Worm (Caenorhabditis elegans): Measurements from ENCODE around the gene F56D5.3.

F56D5.3 gene

DNA sequence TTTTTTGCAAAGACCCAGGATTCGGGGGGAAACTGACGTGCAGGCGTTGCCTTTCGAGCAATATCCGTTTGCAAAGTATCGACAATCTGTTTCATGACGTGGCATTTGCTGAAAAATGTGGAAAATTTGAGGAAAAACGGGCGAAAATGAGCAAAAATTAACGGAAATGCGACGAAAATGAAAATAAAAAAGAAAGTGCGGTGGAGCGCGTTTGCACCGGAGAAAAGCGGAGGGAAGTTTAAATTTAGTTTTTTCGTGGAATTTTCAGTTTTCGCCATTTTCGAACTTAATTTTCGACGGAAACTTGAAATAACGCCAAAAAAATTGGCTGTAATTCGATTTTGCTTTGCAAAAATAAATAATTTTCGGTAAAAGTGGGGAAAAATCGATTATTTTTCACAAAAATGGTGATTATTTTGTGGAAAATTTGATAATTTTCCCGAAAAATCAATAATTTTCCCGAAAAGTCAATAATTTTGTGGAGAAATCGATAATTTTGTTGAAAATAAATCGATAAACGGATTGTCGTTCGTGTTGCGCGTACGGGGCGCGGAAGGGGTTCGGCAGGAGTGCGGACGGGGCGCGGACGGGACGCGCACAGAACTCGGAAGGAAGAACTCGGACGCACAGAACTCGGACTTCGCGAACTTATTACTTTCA, 6.5 kb downstream of the F56D5.3 start:
- TF ChIP-seq lin-38 (GFP tag; IDR thresholded peaks at IDR 0.05), result peak; percentile 97
- peak in 1 of 2 experiments; percentile 23 for TF ChIP-seq unc-62 (GFP tag; optimal IDR thresholded peaks at IDR 0.05 in 1 of 2)
- TF ChIP-seq unc-62 (tag; optimal IDR thresholded peaks at IDR 0.05), result no peak
- TF ChIP-seq set-16 (GFP tag; IDR thresholded peaks at IDR 0.05), result peak; percentile 46; the same call in 1 of the 2 replicates
- peak; percentile 79 for TF ChIP-seq dpl-1 (GFP tag; optimal IDR thresholded peaks at IDR 0.05)
- peak; percentile 75 for TF ChIP-seq ceh-28 (tag; optimal IDR thresholded peaks at IDR 0.05)
- TF ChIP-seq zfp-3 (GFP tag; conservative IDR thresholded peaks at IDR 0.05), result no peak
- no peak for TF ChIP-seq lin-15B (tag; optimal IDR thresholded peaks at IDR 0.05)

DNA sequence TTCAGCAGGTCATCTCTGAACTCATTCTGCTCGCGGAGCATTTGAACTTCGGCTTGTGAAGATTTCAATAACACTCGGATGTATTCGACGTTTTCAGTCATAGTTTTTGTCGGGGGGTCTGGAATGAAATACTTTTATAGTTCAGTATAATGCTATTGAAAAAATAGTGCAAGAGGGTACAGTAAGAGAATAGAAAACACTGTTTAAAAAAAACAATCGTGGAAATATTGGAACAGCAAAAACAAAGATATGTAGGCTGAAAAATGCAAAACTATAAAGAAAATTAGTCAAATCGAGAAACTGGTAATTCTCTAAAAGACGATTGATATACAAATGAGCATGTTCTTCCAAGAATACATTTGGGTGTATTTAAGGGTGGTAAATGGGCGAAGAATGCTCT, 10.6 kb downstream of the F56D5.3 start, which contains the start of gene F56D5.5:
Gene F56D5.5 (minus strand): TSS at position 101 of the 400 bp plus-strand sequence.
- TF ChIP-seq lin-39 (tag; optimal IDR thresholded peaks at IDR 0.05) (no peak), nhr-42 (GFP tag; IDR thresholded peaks at IDR 0.05) (no peak), ces-1 (GFP tag; optimal IDR thresholded peaks at IDR 0.05) (no peak), T26A8.4 (GFP tag; IDR thresholded peaks at IDR 0.05) (no peak), dmd-9 (GFP tag; IDR thresholded peaks at IDR 0.05) (no peak), dmd-6 (GFP tag; IDR thresholded peaks at IDR 0.05) (no peak), aha-1 (tag) (no peak), Y5F2A.4 (GFP tag; optimal IDR thresholded peaks at IDR 0.05) (no peak), nhr-10 (tag; optimal IDR thresholded peaks at IDR 0.05) (no peak), T20F7.1 (GFP tag; optimal IDR thresholded peaks at IDR 0.05) (no peak), egl-43 (GFP tag; IDR thresholded peaks at IDR 0.05) (no peak)

DNA sequence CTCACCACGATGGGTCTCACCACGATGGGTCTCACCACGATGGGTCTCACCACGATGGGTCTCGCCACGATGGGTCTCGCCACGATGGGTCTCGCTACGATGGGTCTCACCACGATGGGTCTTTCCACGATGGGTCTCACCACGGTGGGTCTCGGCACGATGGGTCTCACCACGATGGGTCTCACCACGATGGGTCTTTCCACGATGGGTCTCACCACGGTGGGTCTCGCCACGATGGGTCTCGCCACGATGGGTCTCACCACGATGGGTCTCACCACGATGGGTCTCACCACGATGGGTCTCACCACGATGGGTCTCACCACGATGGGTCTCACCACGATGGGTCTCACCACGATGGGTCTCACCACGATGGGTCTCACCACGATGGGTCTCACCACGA, 13.4 kb downstream of the F56D5.3 start:
- TF ChIP-seq set-16 (GFP tag; IDR thresholded peaks at IDR 0.05) (peak; percentile 59; the same call in 1 of the 2 replicates), lim-7 (GFP tag; IDR thresholded peaks at IDR 0.05) (0 out of 2 replicates have a peak, but pooled peaks have one; percentile 22)

DNA sequence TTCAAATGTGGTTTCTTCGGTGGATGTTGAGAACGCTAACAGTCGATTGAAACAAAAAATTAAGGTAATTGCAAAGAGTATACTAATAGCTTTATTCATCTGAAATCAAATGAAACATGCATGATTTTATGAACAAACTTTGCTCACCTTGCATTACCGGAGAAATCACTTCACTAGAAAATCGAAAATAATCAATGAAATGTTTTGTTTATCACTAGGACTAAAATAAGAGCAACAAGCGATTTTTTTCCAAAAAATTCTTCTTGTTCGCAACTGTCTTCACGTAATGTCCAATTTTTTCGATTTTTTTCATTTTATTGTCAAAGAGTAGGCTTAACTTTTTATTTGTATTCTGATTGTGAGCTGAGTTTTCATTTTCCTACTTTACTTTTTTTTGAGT, 25.0 kb downstream of the F56D5.3 start, which contains the start of gene F56D5.9:
Gene F56D5.9 (minus strand): TSS at position 101 of the 400 bp plus-strand sequence.
- no peak for TF ChIP-seq T20F7.1 (GFP tag; optimal IDR thresholded peaks at IDR 0.05)
- TF ChIP-seq aly-2 (tag; optimal IDR thresholded peaks at IDR 0.05), result no peak
- no peak for TF ChIP-seq daf-12 (tag; optimal IDR thresholded peaks at IDR 0.05)
- TF ChIP-seq tag-97 (GFP tag; IDR thresholded peaks at IDR 0.05), result no peak
- TF ChIP-seq hmg-1.1 (GFP tag; IDR thresholded peaks at IDR 0.05), result no peak
- TF ChIP-seq lin-39 (tag; optimal IDR thresholded peaks at IDR 0.05), result no peak
- no peak for TF ChIP-seq hlh-11 (tag; optimal IDR thresholded peaks at IDR 0.05)
- TF ChIP-seq nhr-41 (GFP tag; IDR thresholded peaks at IDR 0.05), result no peak

DNA sequence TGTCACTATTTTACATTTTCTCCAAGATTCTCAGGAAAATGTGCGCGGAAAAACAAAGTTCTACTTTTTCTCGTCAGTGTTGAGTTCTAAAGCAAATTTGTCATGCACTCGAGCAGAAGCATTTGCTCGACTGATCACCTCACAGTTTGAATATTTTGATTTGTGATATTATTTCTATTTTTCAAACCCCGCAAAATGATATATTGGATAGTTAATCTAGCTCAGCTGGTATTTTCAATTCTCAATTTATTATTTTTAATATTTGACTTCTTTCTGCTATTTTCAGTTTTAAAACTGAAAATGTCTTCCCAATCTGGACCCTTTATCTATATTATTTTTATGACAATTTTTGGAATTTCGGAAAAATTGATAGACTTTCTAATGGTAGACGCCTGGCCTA, 25.7 kb downstream of the F56D5.3 start, which contains the start of gene srxa-2:
Gene srxa-2 (plus strand): TSS at position 301 of the 400 bp plus-strand sequence.
- TF ChIP-seq attf-4 (tag; optimal IDR thresholded peaks at IDR 0.05) (no peak), pqm-1 (tag; optimal IDR thresholded peaks at IDR 0.05) (no peak), lin-15B (tag; optimal IDR thresholded peaks at IDR 0.05) (no peak), ztf-11 (tag; optimal IDR thresholded peaks at IDR 0.05) (no peak), dve-1 (tag; optimal IDR thresholded peaks at IDR 0.05; ENCODE audit: insufficient read depth) (no peak), D1046.2 (GFP tag; IDR thresholded peaks at IDR 0.05) (no peak), ceh-62 (tag; optimal IDR thresholded peaks at IDR 0.05) (no peak), dmd-8 (GFP tag; IDR thresholded peaks at IDR 0.05) (no peak), saeg-2 (GFP tag; IDR thresholded peaks at IDR 0.05) (no peak), nhr-10 (tag; optimal IDR thresholded peaks at IDR 0.05) (no peak), R02D3.7 (tag; optimal IDR thresholded peaks at IDR 0.05) (no peak), Y75B8A.6 (GFP tag; IDR thresholded peaks at IDR 0.05) (no peak), F44E2.7 (GFP tag; IDR thresholded peaks at IDR 0.05) (no peak), F37D6.2 (tag; optimal IDR thresholded peaks at IDR 0.05) (no peak)
